Worm (Caenorhabditis elegans) whole organism, midembryonic: ENCODE data around the gene col-84.
A peak's percentile ranks its signal among the peaks of the same experiment; 100 is the strongest.

ENCODE experiments used
- T22C8.4 ChIP-seq: fragments of 200-800 bp; sonication (Bioruptor generic); IDR thresholded peaks from 2 replicates; pipeline ENCODE4 v1.3.6; 2022; ENCODE audit warnings: missing genetic modification characterization, missing compliant biosample characterization
- cog-1 ChIP-seq: sonication (generic microtip); optimal IDR thresholded peaks from 2 replicates; lab custom pipeline; 2016; ENCODE audit warnings: missing genetic modification characterization, missing compliant biosample characterization
- flt-1 ChIP-seq: fragments of 200-800 bp; sonication (Bioruptor generic); IDR thresholded peaks from 2 replicates; pipeline ENCODE4 v1.3.6; 2022; ENCODE audit warnings: missing genetic modification characterization, missing compliant biosample characterization
- klf-2 ChIP-seq: fragments of 200-800 bp; sonication (Bioruptor generic); conservative IDR thresholded peaks from 2 replicates; pipeline ENCODE4 v1.3.6; 2022; ENCODE audit warnings: missing genetic modification reagents, missing genetic modification characterization, missing compliant biosample characterization
- med-1 ChIP-seq: sonication (generic microtip); optimal IDR thresholded peaks from 2 replicates; lab custom pipeline; 2017; ENCODE audit warnings: missing genetic modification characterization, mild to moderate bottlenecking, missing compliant biosample characterization, antibody characterized with exemption, missing genetic modification reagents; ENCODE audit not compliant: insufficient read depth
- ref-1 ChIP-seq: fragments of 200-800 bp; sonication (Bioruptor generic); conservative IDR thresholded peaks from 2 replicates; pipeline ENCODE4 v1.3.6; 2022; ENCODE audit warnings: missing genetic modification reagents, missing genetic modification characterization, missing compliant biosample characterization
- tab-1 ChIP-seq: fragments of 200-800 bp; sonication (Bioruptor generic); IDR thresholded peaks from 2 replicates; pipeline ENCODE4 v1.3.6; 2022; ENCODE audit warnings: missing genetic modification characterization, missing compliant biosample characterization
- ztf-23 ChIP-seq: fragments of 200-800 bp; sonication (Bioruptor generic); IDR thresholded peaks from 2 replicates; pipeline ENCODE4 v1.3.6; 2022; ENCODE audit warnings: missing genetic modification reagents, missing genetic modification characterization, missing compliant biosample characterization
- ztf-29 ChIP-seq: fragments of 200-800 bp; sonication (Bioruptor generic); IDR thresholded peaks from 2 replicates; pipeline ENCODE4 v1.3.6; 2022; ENCODE audit warnings: missing genetic modification reagents, missing genetic modification characterization, missing compliant biosample characterization

col-84 gene

DNA sequence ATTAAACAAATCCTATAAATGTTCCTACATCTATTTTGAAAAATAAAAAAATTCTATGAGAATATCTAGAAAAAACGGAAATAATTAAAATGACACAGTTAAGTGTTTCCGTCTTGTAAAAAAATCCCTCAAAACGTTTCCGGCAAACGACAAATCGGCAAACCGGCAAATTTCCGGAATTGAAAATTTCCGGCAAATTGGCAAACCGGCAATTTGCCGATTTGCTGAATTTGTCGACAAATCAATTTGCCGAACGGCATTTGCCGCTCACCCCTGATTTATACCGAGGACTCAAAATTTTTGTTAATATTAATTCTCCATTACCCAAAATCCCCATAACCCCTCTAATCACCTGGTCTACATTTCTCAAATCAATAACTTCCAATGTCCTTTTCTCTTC is 15.2 kb upstream of the col-84 start:
- TF ChIP-seq ztf-29 (no peak), cog-1 (no peak), T22C8.4 (GFP tag; lab: Robert Waterston, UW) (no peak), tab-1 (GFP tag; lab: Robert Waterston, UW) (no peak), ref-1 (no peak)

- TF ChIP-seq flt-1 (no peak), tab-1 (GFP tag; lab: Robert Waterston, UW) (no peak), ztf-23 (GFP tag; lab: Robert Waterston, UW) (no peak), med-1 (GFP tag; lab: Kevin White, UChicago) (no peak), cog-1 (no peak), ref-1 (no peak), ztf-29 (no peak)
Measured at ce11 chrII:11854749-11855148, 13.6 kb upstream of the col-84 start.

- TF ChIP-seq ztf-29 (no peak), ref-1 (no peak), flt-1 (no peak), klf-2 (GFP tag; lab: Robert Waterston, UW) (no peak), cog-1 (no peak), med-1 (GFP tag; lab: Kevin White, UChicago) (no peak), tab-1 (GFP tag; lab: Robert Waterston, UW) (no peak), ztf-23 (GFP tag; lab: Robert Waterston, UW) (no peak), T22C8.4 (GFP tag; lab: Robert Waterston, UW) (no peak)
Measured at ce11 chrII:11856361-11856760, 12.0 kb upstream of the col-84 start, which contains the start of gene clh-1. TSS of gene clh-1 (minus strand) at chrII:11856461.

DNA sequence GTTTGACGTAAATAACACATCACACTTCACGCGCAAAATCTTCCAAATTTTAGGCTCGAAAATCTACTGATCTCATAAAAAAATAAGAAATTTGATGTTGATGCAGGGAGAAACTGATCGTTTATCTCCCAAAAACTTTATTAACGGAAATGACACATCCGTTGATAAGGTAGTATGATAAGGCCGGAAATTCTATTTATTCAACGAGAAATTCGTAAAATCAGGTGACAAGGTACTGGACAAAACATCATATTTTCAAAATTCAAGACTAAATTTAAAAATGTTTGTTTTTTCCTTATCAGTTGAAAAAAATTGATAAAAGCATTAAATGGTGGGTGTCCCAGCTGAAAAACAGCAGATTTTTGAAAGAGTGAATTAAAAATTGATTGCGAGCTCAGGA is 8.5 kb upstream of the col-84 start:
- no peak for TF ChIP-seq klf-2 (GFP tag; lab: Robert Waterston, UW)
- TF ChIP-seq T22C8.4 (GFP tag; lab: Robert Waterston, UW): no peak
- TF ChIP-seq ref-1: no peak
- TF ChIP-seq ztf-23 (GFP tag; lab: Robert Waterston, UW): no peak
- TF ChIP-seq cog-1: no peak
- TF ChIP-seq ztf-29: no peak
- no peak for TF ChIP-seq tab-1 (GFP tag; lab: Robert Waterston, UW)
- TF ChIP-seq med-1 (GFP tag; lab: Kevin White, UChicago): no peak
- TF ChIP-seq flt-1: no peak

DNA sequence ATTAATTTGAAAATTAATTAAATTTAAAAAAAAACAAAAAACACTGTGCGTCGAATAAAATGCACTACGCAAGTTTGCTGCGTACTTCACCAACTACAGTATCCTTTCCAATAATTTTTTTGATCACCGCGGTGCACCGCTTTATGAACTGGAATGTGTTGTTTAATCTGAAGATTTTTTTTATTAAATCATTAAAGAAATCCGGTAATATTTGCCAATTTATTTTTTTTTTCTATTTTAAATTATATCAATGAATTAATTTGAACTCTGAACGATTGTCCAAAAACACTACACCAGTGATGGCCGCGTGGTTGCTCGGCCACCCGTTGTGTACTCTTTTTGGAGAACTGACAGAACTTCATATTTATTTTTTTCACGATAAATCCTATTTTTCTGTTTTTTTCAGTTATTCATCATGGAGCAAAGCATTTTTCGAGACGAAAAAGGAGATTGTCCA is 7.7 kb upstream of the col-84 start, which contains the start of gene K12D12.5:
Gene K12D12.5 (plus strand): TSS at position 407 of the 457 bp plus-strand sequence.
- no peak for TF ChIP-seq ztf-23 (GFP tag; lab: Robert Waterston, UW)
- TF ChIP-seq tab-1 (GFP tag; lab: Robert Waterston, UW): no peak

DNA sequence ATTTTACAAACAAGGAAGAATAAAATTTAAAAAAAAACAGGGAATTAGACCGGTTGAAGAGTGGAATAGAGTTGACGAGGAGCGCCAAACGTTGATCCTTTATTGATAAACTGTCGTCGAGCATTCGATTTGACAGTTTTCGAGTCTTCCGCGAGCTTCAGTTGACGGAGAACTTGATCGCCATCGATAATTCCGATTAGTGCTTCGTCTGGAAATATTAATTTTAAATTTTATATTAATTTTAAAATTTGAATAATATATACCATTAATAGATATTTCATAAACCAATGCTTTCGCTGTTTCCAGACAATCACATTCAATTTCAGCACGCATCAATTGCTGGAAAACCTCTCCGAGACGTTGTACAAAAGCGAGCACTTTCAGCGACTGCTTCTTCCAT is 2.7 kb upstream of the col-84 start, which contains the start of gene K12D12.4:
Gene K12D12.4 (minus strand): TSS at position 101 of the 400 bp plus-strand sequence.
- TF ChIP-seq cog-1 (no peak), med-1 (GFP tag; lab: Kevin White, UChicago) (no peak), flt-1 (no peak), klf-2 (GFP tag; lab: Robert Waterston, UW) (no peak), ztf-29 (no peak), tab-1 (GFP tag; lab: Robert Waterston, UW) (no peak), ref-1 (no peak), T22C8.4 (GFP tag; lab: Robert Waterston, UW) (no peak), ztf-23 (GFP tag; lab: Robert Waterston, UW) (no peak)

ce11 chrII:11868893-11869292 is 559 bp downstream of the col-84 start:
- TF ChIP-seq cog-1 (no peak), flt-1 (no peak), ztf-29 (no peak), tab-1 (GFP tag; lab: Robert Waterston, UW) (no peak), ref-1 (no peak), ztf-23 (GFP tag; lab: Robert Waterston, UW) (no peak), T22C8.4 (GFP tag; lab: Robert Waterston, UW) (no peak), med-1 (GFP tag; lab: Kevin White, UChicago) (no peak), klf-2 (GFP tag; lab: Robert Waterston, UW) (no peak)

- TF ChIP-seq ztf-29 (peak; percentile 40; the same call in 1 of the 2 replicates), ztf-23 (GFP tag; lab: Robert Waterston, UW) (no peak)
Measured at ce11 chrII:11874674-11875198, 6.4 kb downstream of the col-84 start, which contains the start of the genes npp-3 and top-2. TSS of gene npp-3 (minus strand) at chrII:11874788. TSS of gene top-2 (plus strand) at chrII:11875148.

- TF ChIP-seq tab-1 (GFP tag; lab: Robert Waterston, UW) (no peak), ztf-29 (no peak), klf-2 (GFP tag; lab: Robert Waterston, UW) (no peak), flt-1 (no peak), ztf-23 (GFP tag; lab: Robert Waterston, UW) (no peak), ref-1 (no peak), cog-1 (no peak), med-1 (GFP tag; lab: Kevin White, UChicago) (no peak), T22C8.4 (GFP tag; lab: Robert Waterston, UW) (no peak)
Measured at ce11 chrII:11879784-11880183, 11.4 kb downstream of the col-84 start.

ce11 chrII:11880456-11881353 is 12.4 kb downstream of the col-84 start:
- TF ChIP-seq med-1 (GFP tag; lab: Kevin White, UChicago) (no peak), cog-1 (no peak), T22C8.4 (GFP tag; lab: Robert Waterston, UW) (no peak), ztf-29 (no peak), klf-2 (GFP tag; lab: Robert Waterston, UW) (no peak), flt-1 (no peak), ztf-23 (GFP tag; lab: Robert Waterston, UW) (no peak), ref-1 (no peak), tab-1 (GFP tag; lab: Robert Waterston, UW) (no peak)
